Worm (Caenorhabditis elegans) whole organism, L4/young adult: ENCODE measurements around the gene F47C12.7.

Source experiments
- dao-5 ChIP-seq: sonication (generic microtip); optimal IDR thresholded peaks from 2 replicates; lab custom pipeline; 2016; ENCODE audit warnings: missing genotype, missing genetic modification characterization, moderate library complexity, missing compliant biosample characterization
- him-1 ChIP-seq: sonication (generic microtip); optimal IDR thresholded peaks from 2 replicates; lab custom pipeline; 2016; ENCODE audit warnings: missing genotype, missing genetic modification reagents, missing genetic modification characterization, missing compliant biosample characterization

DNA sequence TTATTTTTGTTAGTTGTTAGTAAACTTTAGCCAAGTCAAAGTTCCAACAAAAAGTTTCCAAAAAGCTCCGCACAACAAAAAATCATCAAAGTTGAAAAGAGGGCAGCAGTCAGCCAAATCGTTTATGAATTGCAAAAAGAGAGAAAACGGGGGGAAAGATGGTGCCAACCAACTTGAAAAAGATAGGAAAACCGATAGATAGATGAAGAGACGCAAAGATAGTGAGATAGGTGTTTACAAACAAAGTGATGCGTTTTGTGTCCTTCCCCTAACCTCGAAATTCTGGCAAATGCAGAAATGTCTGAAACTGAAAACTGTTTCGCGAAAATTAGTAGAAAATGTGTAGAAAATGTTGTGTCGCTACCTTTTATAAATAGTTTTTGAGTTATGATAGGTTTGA is 38.2 kb upstream of the F47C12.7 start:
- TF ChIP-seq him-1 (no peak), dao-5 (tag; lab: Kevin White, UChicago) (no peak)
